Worm (Caenorhabditis elegans) whole organism, L1 larva: ENCODE results near the gene marc-2.

Source experiments
- C04F5.9 ChIP-seq: sonication (generic microtip); optimal IDR thresholded peaks from 2 replicates; lab custom pipeline; 2016; ENCODE audit warnings: missing genetic modification characterization, missing compliant biosample characterization
- Y116A8C.19 ChIP-seq: sonication (generic microtip); optimal IDR thresholded peaks from 2 replicates; lab custom pipeline; 2016; ENCODE audit warnings: missing compliant biosample characterization, missing genetic modification characterization, borderline replicate concordance
- aha-1 ChIP-seq: fragments of 150-350 bp; optimal IDR thresholded peaks from 2 replicates; lab custom pipeline; 2014; ENCODE audit warnings: missing biosample characterization, missing genetic modification characterization
- ama-1 ChIP-seq: fragments of 150-350 bp; optimal IDR thresholded peaks from 2 replicates; lab custom pipeline; 2014
- ceh-63 ChIP-seq: fragments of 200-800 bp; sonication (Bioruptor generic); optimal IDR thresholded peaks from 2 replicates; lab custom pipeline; 2018; ENCODE audit warnings: mild to moderate bottlenecking, missing genetic modification characterization, missing compliant biosample characterization
- ceh-88 ChIP-seq: fragments of 200-800 bp; sonication (Bioruptor generic); IDR thresholded peaks from 2 replicates; pipeline ENCODE4 v1.3.6; 2022; ENCODE audit warnings: missing genetic modification characterization, missing compliant biosample characterization
- ceh-90 ChIP-seq: sonication (generic microtip); optimal IDR thresholded peaks from 2 replicates; lab custom pipeline; 2016; ENCODE audit warnings: missing genetic modification characterization, missing compliant biosample characterization
- dpl-1 ChIP-seq, 3 experiments: fragments of 150-350 bp in 2 of 3; sonication (generic microtip) in 1 of 3; optimal IDR thresholded peaks; 2 replicates each; lab custom pipeline; 2014 to 2017; ENCODE audit warnings: missing biosample characterization in 3 of 3, missing genetic modification characterization in 3 of 3, missing genetic modification reagents in 3 of 3
- dsc-1 ChIP-seq: sonication (generic microtip); optimal IDR thresholded peaks from 2 replicates; lab custom pipeline; 2016; ENCODE audit warnings: mild to moderate bottlenecking, missing genetic modification characterization, missing compliant biosample characterization
- efl-1 ChIP-seq, 4 experiments: fragments of 150-350 bp; optimal IDR thresholded peaks in 3 of 4; peaks in 1 of 4; 1 replicate in 1 of 4; 2 replicates in 3 of 4; lab custom pipeline; 2014; ENCODE audit warnings: missing biosample characterization in 2 of 4, missing genetic modification characterization in 2 of 4, missing genetic modification reagents in 2 of 4
- elt-2 ChIP-seq: sonication (generic microtip); optimal IDR thresholded peaks from 2 replicates; lab custom pipeline; 2016; ENCODE audit warnings: missing genetic modification characterization, mild to moderate bottlenecking, inconsistent platforms, missing compliant biosample characterization, missing genetic modification reagents
- elt-3 ChIP-seq, 6 experiments: fragments of 150-350 bp in 1 of 6; sonication (generic microtip); optimal IDR thresholded peaks; 2 replicates each; lab custom pipeline; 2017 to 2018; ENCODE audit warnings: missing biosample characterization in 6 of 6, missing genetic modification characterization in 6 of 6, inconsistent platforms in 1 of 6
- ets-5 ChIP-seq: fragments of 200-800 bp; sonication (Bioruptor generic); IDR thresholded peaks from 2 replicates; pipeline ENCODE4 v1.3.6; 2022; ENCODE audit warnings: missing genetic modification characterization, missing compliant biosample characterization
- fkh-10 ChIP-seq: sonication (generic microtip); optimal IDR thresholded peaks from 2 replicates; lab custom pipeline; 2017; ENCODE audit warnings: missing biosample characterization, missing genetic modification reagents, missing genetic modification characterization
- fkh-4 ChIP-seq: sonication (generic microtip); optimal IDR thresholded peaks from 2 replicates; lab custom pipeline; 2016; ENCODE audit warnings: missing compliant biosample characterization, missing genetic modification characterization, borderline replicate concordance
- fos-1 ChIP-seq: fragments of 150-350 bp; optimal IDR thresholded peaks from 2 replicates; lab custom pipeline; 2014; ENCODE audit warnings: missing biosample characterization, missing genetic modification characterization
- hlh-17 ChIP-seq: fragments of 200-800 bp; sonication (Bioruptor generic); optimal IDR thresholded peaks from 2 replicates; lab custom pipeline; 2018; ENCODE audit warnings: missing genetic modification characterization, mild to moderate bottlenecking, missing compliant biosample characterization, moderate library complexity, borderline replicate concordance
- hpl-2 ChIP-seq: fragments of 150-350 bp; optimal IDR thresholded peaks from 2 replicates; lab custom pipeline; 2014; ENCODE audit warnings: missing biosample characterization, missing genetic modification reagents, missing genetic modification characterization
- jun-1 ChIP-seq: fragments of 150-350 bp; optimal IDR thresholded peaks from 2 replicates; lab custom pipeline; 2014; ENCODE audit warnings: missing biosample characterization, missing genetic modification reagents, missing genetic modification characterization
- lin-35 ChIP-seq, 2 experiments: fragments of 150-350 bp; optimal IDR thresholded peaks; 2 replicates each; lab custom pipeline; 2014; ENCODE audit warnings: missing biosample characterization in 2 of 2, missing genetic modification characterization in 2 of 2, missing genetic modification reagents in 2 of 2
- lir-3 ChIP-seq: sonication (generic microtip); optimal IDR thresholded peaks from 2 replicates; lab custom pipeline; 2016; ENCODE audit warnings: mild to moderate bottlenecking, missing genetic modification characterization, moderate library complexity, missing compliant biosample characterization; ENCODE audit not compliant: poor library complexity
- lsy-2 ChIP-seq, 2 experiments: fragments of 150-350 bp; optimal IDR thresholded peaks; 2 replicates each; lab custom pipeline; 2014; ENCODE audit warnings: missing biosample characterization in 2 of 2, missing genetic modification characterization in 2 of 2
- mep-1 ChIP-seq: fragments of 150-350 bp; optimal IDR thresholded peaks from 2 replicates; lab custom pipeline; 2014; ENCODE audit warnings: missing biosample characterization, missing genetic modification characterization
- nhr-237 ChIP-seq: fragments of 150-350 bp; optimal IDR thresholded peaks from 2 replicates; lab custom pipeline; 2014; ENCODE audit warnings: missing biosample characterization, missing genetic modification characterization
- nhr-71 ChIP-seq: sonication (generic microtip); optimal IDR thresholded peaks from 2 replicates; lab custom pipeline; 2016; ENCODE audit warnings: mild to moderate bottlenecking, missing genetic modification characterization, moderate library complexity, missing compliant biosample characterization
- nhr-76 ChIP-seq: sonication (generic microtip); optimal IDR thresholded peaks from 2 replicates; lab custom pipeline; 2017; ENCODE audit warnings: missing biosample characterization, missing genetic modification characterization
- nhr-84 ChIP-seq: sonication (generic microtip); optimal IDR thresholded peaks from 2 replicates; lab custom pipeline; 2017; ENCODE audit warnings: missing biosample characterization, missing genetic modification characterization
- nhr-85 ChIP-seq: sonication (generic microtip); peaks from one replicate; lab custom pipeline; 2016; ENCODE audit warnings: missing genetic modification characterization, inconsistent platforms, missing compliant biosample characterization
- nhr-90 ChIP-seq: sonication (generic microtip); optimal IDR thresholded peaks from 2 replicates; lab custom pipeline; 2016; ENCODE audit warnings: mild to moderate bottlenecking, missing genetic modification characterization, missing compliant biosample characterization; ENCODE audit not compliant: poor library complexity
- pag-3 ChIP-seq: sonication (generic microtip); optimal IDR thresholded peaks from 2 replicates; lab custom pipeline; 2017; ENCODE audit warnings: missing genetic modification characterization, mild to moderate bottlenecking, missing compliant biosample characterization, antibody characterized with exemption, borderline replicate concordance; ENCODE audit not compliant: insufficient read depth
- pqm-1 ChIP-seq: sonication (generic microtip); optimal IDR thresholded peaks from 3 replicates; lab custom pipeline; 2017; ENCODE audit warnings: missing biosample characterization, missing genetic modification characterization
- rnt-1 ChIP-seq: sonication (generic microtip); optimal IDR thresholded peaks from 2 replicates; lab custom pipeline; 2016; ENCODE audit warnings: mild to moderate bottlenecking, missing genetic modification characterization, moderate library complexity, missing compliant biosample characterization
- sox-4 ChIP-seq: sonication (generic microtip); optimal IDR thresholded peaks from 2 replicates; lab custom pipeline; 2016; ENCODE audit warnings: missing genetic modification characterization, missing compliant biosample characterization
- swsn-7 ChIP-seq: sonication (generic microtip); optimal IDR thresholded peaks from 2 replicates; lab custom pipeline; 2016; ENCODE audit warnings: missing genetic modification characterization, missing compliant biosample characterization
- tlp-1 ChIP-seq: fragments of 150-350 bp; optimal IDR thresholded peaks from 2 replicates; lab custom pipeline; 2014; ENCODE audit warnings: missing biosample characterization, missing genetic modification characterization
- unc-30 ChIP-seq: sonication (generic microtip); optimal IDR thresholded peaks from 2 replicates; lab custom pipeline; 2017; ENCODE audit warnings: missing biosample characterization, missing genetic modification characterization
- unc-86 ChIP-seq: sonication (generic microtip); optimal IDR thresholded peaks from 2 replicates; lab custom pipeline; 2016; ENCODE audit warnings: missing genetic modification characterization, missing compliant biosample characterization
- unc-98 ChIP-seq: fragments of 200-800 bp; sonication (Bioruptor generic); IDR thresholded peaks from 2 replicates; pipeline ENCODE4 v1.3.6; 2022; ENCODE audit warnings: missing genetic modification characterization, missing compliant biosample characterization
- vab-15 ChIP-seq: sonication (generic microtip); optimal IDR thresholded peaks from 2 replicates; lab custom pipeline; 2017; ENCODE audit warnings: missing genotype, mild to moderate bottlenecking, missing genetic modification characterization, missing compliant biosample characterization
- xbp-1 ChIP-seq: sonication (generic microtip); optimal IDR thresholded peaks from 2 replicates; lab custom pipeline; 2016; ENCODE audit warnings: missing genetic modification characterization, missing compliant biosample characterization
- ztf-4 ChIP-seq: fragments of 150-350 bp; optimal IDR thresholded peaks from 2 replicates; lab custom pipeline; 2014; ENCODE audit warnings: missing biosample characterization, missing genetic modification characterization

marc-2 gene

ce11 chrII:10657632-10658108, 3.1 kb downstream of the marc-2 start, which contains the start of gene lact-3 (continued):
- TF ChIP-seq ceh-90 (tag; lab: Kevin White, UChicago), result no peak
- no peak for TF ChIP-seq xbp-1
- TF ChIP-seq dpl-1 (GFP tag; optimal IDR thresholded peaks at IDR 0.05; lab: Kevin White, UChicago), result no peak
- TF ChIP-seq vab-15 (tag; lab: Kevin White, UChicago), result no peak
- no peak for TF ChIP-seq ama-1 (lab: Kevin White, UChicago)
- TF ChIP-seq ceh-63, result no peak
- TF ChIP-seq elt-2 (tag; lab: Kevin White, UChicago), result no peak
- TF ChIP-seq lsy-2 (tag; optimal IDR thresholded peaks at IDR 0.05; lab: Kevin White, UChicago), result peak in 1 of 2 experiments; percentile 22
- no peak for TF ChIP-seq unc-86 (tag; lab: Kevin White, UChicago)
- TF ChIP-seq sox-4, result no peak
- TF ChIP-seq hlh-17 (GFP tag; lab: Kevin White, UChicago), result no peak
- TF ChIP-seq ztf-4, result no peak
- TF ChIP-seq Y116A8C.19 (tag; lab: Kevin White, UChicago), result no peak
- TF ChIP-seq fkh-4 (tag; lab: Kevin White, UChicago), result no peak
- TF ChIP-seq swsn-7 (tag; lab: Kevin White, UChicago), result no peak
- TF ChIP-seq nhr-90 (tag; lab: Kevin White, UChicago), result no peak
- no peak for TF ChIP-seq hpl-2 (GFP tag; lab: Kevin White, UChicago)
- peak in 1 of 2 experiments; percentile 12 for TF ChIP-seq efl-1 (optimal IDR thresholded peaks at IDR 0.05; lab: Kevin White, UChicago)
- no peak for TF ChIP-seq efl-1 (GFP tag; optimal IDR thresholded peaks at IDR 0.05 in 1 of 2; lab: Kevin White, UChicago)
- no peak for TF ChIP-seq elt-3 (tag; optimal IDR thresholded peaks at IDR 0.05; lab: Kevin White, UChicago)
- TF ChIP-seq ceh-88 (GFP tag; lab: Robert Waterston, UW), result no peak
- no peak for TF ChIP-seq jun-1 (tag; lab: Kevin White, UChicago)
- no peak for TF ChIP-seq nhr-237 (tag; lab: Kevin White, UChicago)

ce11 chrII:10656395-10656794, 4.4 kb downstream of the marc-2 start:
- TF ChIP-seq elt-2 (tag; lab: Kevin White, UChicago) (peak; percentile 29), vab-15 (tag; lab: Kevin White, UChicago) (no peak)
- TF ChIP-seq, all 84 proteins: peak for 1

- no peak for TF ChIP-seq fkh-10 (GFP tag; lab: Kevin White, UChicago)
- TF ChIP-seq Y116A8C.19 (tag; lab: Kevin White, UChicago), result no peak
- TF ChIP-seq pqm-1 (tag; lab: Kevin White, UChicago), result no peak
- TF ChIP-seq fos-1 (tag; lab: Kevin White, UChicago), result no peak
- TF ChIP-seq unc-86 (tag; lab: Kevin White, UChicago), result no peak
- no peak for TF ChIP-seq rnt-1 (tag; lab: Kevin White, UChicago)
- TF ChIP-seq nhr-76 (tag; lab: Kevin White, UChicago), result no peak
- no peak for TF ChIP-seq nhr-85 (tag; lab: Kevin White, UChicago)
- TF ChIP-seq aha-1 (tag; lab: Kevin White, UChicago), result no peak
Observed at ce11 chrII:10654435-10654834, 6.4 kb downstream of the marc-2 start.

- no peak for TF ChIP-seq lsy-2 (tag; optimal IDR thresholded peaks at IDR 0.05; lab: Kevin White, UChicago)
- TF ChIP-seq unc-98 (GFP tag; lab: Robert Waterston, UW), result no peak
- peak in 1 of 2 experiments; percentile 12 for TF ChIP-seq lin-35 (GFP tag; optimal IDR thresholded peaks at IDR 0.05; lab: Kevin White, UChicago)
- no peak for TF ChIP-seq dsc-1 (tag; lab: Kevin White, UChicago)
- TF ChIP-seq mep-1 (tag; lab: Kevin White, UChicago), result no peak
- TF ChIP-seq efl-1 (optimal IDR thresholded peaks at IDR 0.05; lab: Kevin White, UChicago), result no peak
- TF ChIP-seq efl-1 (GFP tag; optimal IDR thresholded peaks at IDR 0.05 in 1 of 2; lab: Kevin White, UChicago), result no peak
- no peak for TF ChIP-seq C04F5.9
- peak; percentile 42 for TF ChIP-seq elt-2 (tag; lab: Kevin White, UChicago)
- no peak for TF ChIP-seq lir-3 (tag; lab: Kevin White, UChicago)
- TF ChIP-seq tlp-1 (tag; lab: Kevin White, UChicago), result no peak
- TF ChIP-seq ets-5 (GFP tag; lab: Robert Waterston, UW), result no peak
- TF ChIP-seq nhr-84 (tag; lab: Kevin White, UChicago), result no peak
- no peak for TF ChIP-seq nhr-71 (tag; lab: Kevin White, UChicago)
- no peak for TF ChIP-seq unc-30
- TF ChIP-seq pag-3, result no peak
- TF ChIP-seq, all 84 proteins: peak for 2
Observed at ce11 chrII:10653559-10653958, 7.2 kb downstream of the marc-2 start.
